Worm (Caenorhabditis elegans): ENCODE data around the gene T22G5.3.

ce11 chrV:13863700-13864099 is 17.0 kb upstream of the T22G5.3 start:
- TF ChIP-seq nhr-23 (tag; optimal IDR thresholded peaks at IDR 0.05) (no peak), F13H6.1 (tag; optimal IDR thresholded peaks at IDR 0.05) (no peak), unc-55 (GFP tag; optimal IDR thresholded peaks at IDR 0.05) (no peak), lin-39 (tag; optimal IDR thresholded peaks at IDR 0.05) (no peak), snpc-4 (tag; optimal IDR thresholded peaks at IDR 0.05) (no peak), unc-62 (GFP tag; optimal IDR thresholded peaks at IDR 0.05) (no peak), lin-13 (GFP tag; optimal IDR thresholded peaks at IDR 0.05) (no peak), peb-1 (tag; optimal IDR thresholded peaks at IDR 0.05) (no peak), ama-1 (optimal IDR thresholded peaks at IDR 0.05) (no peak), ztf-11 (tag; optimal IDR thresholded peaks at IDR 0.05) (no peak), nhr-11 (tag; optimal IDR thresholded peaks at IDR 0.05) (no peak), lsy-2 (tag; optimal IDR thresholded peaks at IDR 0.05) (no peak)
